Fruit fly (Drosophila melanogaster): ENCODE data around the gene Scamp.

- no peak for TF ChIP-seq ovo (GFP tag; optimal IDR thresholded peaks at IDR 0.05)
- no peak for TF ChIP-seq CG7045 (GFP tag; optimal IDR thresholded peaks at IDR 0.05)
- no peak for TF ChIP-seq kay (GFP tag; ENCODE audit: borderline replicate concordance)
- TF ChIP-seq cnc (optimal IDR thresholded peaks at IDR 0.05) = no peak
- no peak for TF ChIP-seq Clk (GFP tag; optimal IDR thresholded peaks at IDR 0.05)
- peak; percentile 22 for TF ChIP-seq cic (GFP tag; optimal IDR thresholded peaks at IDR 0.05)
- TF ChIP-seq CG12768 (GFP tag; optimal IDR thresholded peaks at IDR 0.05) = no peak
- no peak for TF ChIP-seq toe (GFP tag; optimal IDR thresholded peaks at IDR 0.05)
- TF ChIP-seq CG7101 (tag; optimal IDR thresholded peaks at IDR 0.05) = no peak
- no peak for TF ChIP-seq CG5204 (GFP tag; optimal IDR thresholded peaks at IDR 0.05)
Measured at dm6 chrX:15496651-15497409, 47.1 kb upstream of the Scamp start.

Data from whole organism, adult.